Fruit fly (Drosophila melanogaster): ENCODE data around the gene HDAC11.

Gene HDAC11

DNA sequence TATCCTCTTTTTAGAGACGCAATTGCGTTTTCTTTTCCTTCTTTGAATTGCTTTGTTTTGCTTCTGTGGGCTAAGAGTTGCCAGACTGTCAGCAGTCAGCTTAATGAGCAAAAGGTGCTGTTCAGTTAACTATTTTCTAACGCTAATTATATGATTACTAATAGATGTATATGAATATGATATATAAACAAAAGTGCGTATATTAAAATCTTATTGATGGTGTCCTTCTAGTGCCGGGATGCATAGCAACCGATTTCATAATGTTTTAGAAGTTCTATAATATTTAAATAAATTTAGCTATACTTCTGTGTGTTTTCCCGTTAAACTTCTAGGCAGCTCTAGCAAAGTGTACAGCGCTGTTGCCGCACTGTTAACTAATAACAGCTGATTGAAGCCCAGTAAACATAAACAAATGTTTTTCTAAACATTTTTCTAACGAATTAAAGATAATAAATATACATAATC lies 26.1 kb downstream of the HDAC11 start, which contains the start of the genes Kaz and CG43273 (continued):
- TF ChIP-seq chn (GFP tag; optimal IDR thresholded peaks at IDR 0.05) (peak; percentile 17), CG13424 (tag; optimal IDR thresholded peaks at IDR 0.05) (peak; percentile 77), klu (GFP tag; IDR thresholded peaks at IDR 0.05) (peak; percentile 30; the same call in 1 of the 2 replicates), esg (GFP tag; conservative IDR thresholded peaks at IDR 0.05) (peak; percentile 25; the same call in 1 of the 2 replicates), NC2β (GFP tag; optimal IDR thresholded peaks at IDR 0.05) (no peak), CG31365 (tag; optimal IDR thresholded peaks at IDR 0.05) (no peak), bab2 (GFP tag; optimal IDR thresholded peaks at IDR 0.05) (no peak), NC2α (GFP tag; optimal IDR thresholded peaks at IDR 0.05) (no peak), CG1832 (GFP tag; optimal IDR thresholded peaks at IDR 0.05) (no peak), Lhr (GFP tag; optimal IDR thresholded peaks at IDR 0.05) (no peak), slbo (GFP tag; IDR thresholded peaks at IDR 0.05) (peak; percentile 71), tna (GFP tag; IDR thresholded peaks at IDR 0.05; ENCODE audit: partially characterized antibody) (no peak), Vsx1 (GFP tag; optimal IDR thresholded peaks at IDR 0.05) (no peak), zen2 (GFP tag; IDR thresholded peaks at IDR 0.05; ENCODE audit: partially characterized antibody) (no peak), CG6791 (GFP tag; IDR thresholded peaks at IDR 0.05; ENCODE audit: partially characterized antibody) (no peak), Dp (GFP tag; optimal IDR thresholded peaks at IDR 0.05) (peak; percentile 1), ken (GFP tag; IDR thresholded peaks at IDR 0.05) (peak; percentile 57; the same call in 2 of the 3 replicates), odd (GFP tag; optimal IDR thresholded peaks at IDR 0.05) (no peak), CG12769 (tag; optimal IDR thresholded peaks at IDR 0.05) (no peak), caup (GFP tag; optimal IDR thresholded peaks at IDR 0.05; ENCODE audit: severe bottlenecking) (no peak), H15 (GFP tag; IDR thresholded peaks at IDR 0.05) (no peak), az2 (GFP tag; optimal IDR thresholded peaks at IDR 0.05) (peak; percentile 55), dpn (GFP tag; optimal IDR thresholded peaks at IDR 0.05) (peak in 1 of 2 experiments; percentile 68), nom (GFP tag; optimal IDR thresholded peaks at IDR 0.05) (no peak), pan (optimal IDR thresholded peaks at IDR 0.05) (no peak), pan (GFP tag; optimal IDR thresholded peaks at IDR 0.05 in 1 of 2, IDR thresholded peaks at IDR 0.05 in 1 of 2) (no peak), CG7556 (GFP tag; optimal IDR thresholded peaks at IDR 0.05) (no peak), pzg (GFP tag; optimal IDR thresholded peaks at IDR 0.05) (peak; percentile 35), CG34376 (GFP tag; optimal IDR thresholded peaks at IDR 0.05) (peak; percentile 14), rib (GFP tag; IDR thresholded peaks at IDR 0.05) (no peak), Eip74EF (GFP tag; optimal IDR thresholded peaks at IDR 0.05) (no peak), CG12391 (tag; optimal IDR thresholded peaks at IDR 0.05) (peak; percentile 81), Tbp (GFP tag; optimal IDR thresholded peaks at IDR 0.05) (no peak), peb (GFP tag; IDR thresholded peaks at IDR 0.05) (peak; percentile 37; the same call in 1 of the 2 replicates), CG10462 (GFP tag; optimal IDR thresholded peaks at IDR 0.05) (peak; percentile 44), Hey (tag; optimal IDR thresholded peaks at IDR 0.05) (no peak), CG9727 (GFP tag; optimal IDR thresholded peaks at IDR 0.05) (peak; percentile 32), Oaz (GFP tag; IDR thresholded peaks at IDR 0.05) (no peak), CG5245 (GFP tag; optimal IDR thresholded peaks at IDR 0.05) (no peak), Hr51 (GFP tag; optimal IDR thresholded peaks at IDR 0.05) (peak in 1 of 2 experiments; percentile 13), pho (GFP tag; optimal IDR thresholded peaks at IDR 0.05) (no peak), CG10654 (GFP tag; optimal IDR thresholded peaks at IDR 0.05) (peak; percentile 17), CG15073 (GFP tag; optimal IDR thresholded peaks at IDR 0.05) (no peak), ind (GFP tag; optimal IDR thresholded peaks at IDR 0.05) (peak; percentile 56), HHEX (GFP tag; optimal IDR thresholded peaks at IDR 0.05) (no peak), vnd (GFP tag; IDR thresholded peaks at IDR 0.05; ENCODE audit: partially characterized antibody) (no peak), lov (optimal IDR thresholded peaks at IDR 0.05) (no peak), lov (GFP tag; IDR thresholded peaks at IDR 0.05) (no peak), CoRest (tag; optimal IDR thresholded peaks at IDR 0.05) (peak; percentile 79), Scr (GFP tag; IDR thresholded peaks at IDR 0.05; ENCODE audit: partially characterized antibody) (peak; percentile 30; the same call in 1 of the 2 replicates)
